Fruit fly (Drosophila melanogaster): Measurements from ENCODE around the gene MICU1.
A peak's percentile ranks its signal among the peaks of the same experiment; 100 is the strongest.

The MICU1 gene

DNA sequence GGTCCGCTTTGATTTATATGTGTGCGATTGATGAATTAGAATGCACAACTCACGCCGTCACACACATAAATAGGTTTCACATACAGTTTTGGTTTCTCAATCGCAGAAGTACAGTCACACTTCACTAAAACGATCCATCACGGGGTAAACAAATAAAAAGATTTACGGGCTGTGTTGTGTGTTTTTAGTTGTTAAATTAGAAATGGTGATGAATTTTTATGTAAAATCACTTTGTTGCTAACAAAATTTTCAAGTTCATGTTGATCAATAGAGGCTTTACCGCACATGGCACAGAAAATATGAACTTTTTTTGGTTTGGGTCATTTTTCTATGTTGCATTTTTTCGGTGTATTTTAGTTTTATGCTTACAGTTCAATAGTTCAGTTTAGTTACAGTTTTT is 33.1 kb upstream of the MICU1 start (continued):
- no peak for TF ChIP-seq CG42726 (GFP tag; IDR thresholded peaks at IDR 0.05; ENCODE audit: partially characterized antibody)
- TF ChIP-seq CG10431 (GFP tag; optimal IDR thresholded peaks at IDR 0.05): no peak
- no peak for TF ChIP-seq Rfx (GFP tag; IDR thresholded peaks at IDR 0.05)
- TF ChIP-seq sna (GFP tag; IDR thresholded peaks at IDR 0.05; ENCODE audit: partially characterized antibody): no peak
- no peak for TF ChIP-seq lbe (GFP tag; optimal IDR thresholded peaks at IDR 0.05)
- TF ChIP-seq H2.0 (GFP tag; IDR thresholded peaks at IDR 0.05): peak; percentile 58; the same call in 1 of the 2 replicates
- no peak for TF ChIP-seq Lim3 (GFP tag; IDR thresholded peaks at IDR 0.05)
- no peak for TF ChIP-seq prd (optimal IDR thresholded peaks at IDR 0.05)
- TF ChIP-seq prd (GFP tag; IDR thresholded peaks at IDR 0.05): peak; percentile 73; the same call in 2 of the 3 replicates
- TF ChIP-seq nau (GFP tag; optimal IDR thresholded peaks at IDR 0.05): no peak
- no peak for TF ChIP-seq CG17568 (GFP tag; optimal IDR thresholded peaks at IDR 0.05)
- no peak for TF ChIP-seq nerfin-2 (GFP tag; IDR thresholded peaks at IDR 0.05; ENCODE audit: partially characterized antibody)
- no peak for TF ChIP-seq Stat92E (GFP tag; optimal IDR thresholded peaks at IDR 0.05)
- TF ChIP-seq CG11695 (GFP tag; IDR thresholded peaks at IDR 0.05): no peak
- peak; percentile 44; the same call in 1 of the 2 replicates for TF ChIP-seq CG6689 (GFP tag; IDR thresholded peaks at IDR 0.05)
- no peak for TF ChIP-seq CG7271 (tag; optimal IDR thresholded peaks at IDR 0.05)
- TF ChIP-seq CG5180 (GFP tag; optimal IDR thresholded peaks at IDR 0.05): no peak
- peak; percentile 48 for TF ChIP-seq CG17359 (tag; optimal IDR thresholded peaks at IDR 0.05)
- peak; percentile 65 for TF ChIP-seq Med (GFP tag)
- TF ChIP-seq sisA (GFP tag; IDR thresholded peaks at IDR 0.05): peak; percentile 67
- no peak for TF ChIP-seq al (GFP tag; IDR thresholded peaks at IDR 0.05)
- TF ChIP-seq cwo (GFP tag; optimal IDR thresholded peaks at IDR 0.05): no peak
- TF ChIP-seq Hr3 (GFP tag; optimal IDR thresholded peaks at IDR 0.05): no peak
- TF ChIP-seq Trl (optimal IDR thresholded peaks at IDR 0.05): no peak
- peak; percentile 19 for TF ChIP-seq Trl (GFP tag; optimal IDR thresholded peaks at IDR 0.05)
- TF ChIP-seq CG1647 (GFP tag; optimal IDR thresholded peaks at IDR 0.05): no peak
- no peak for TF ChIP-seq cato (GFP tag; optimal IDR thresholded peaks at IDR 0.05; ENCODE audit: borderline replicate concordance)
- no peak for TF ChIP-seq CG16779 (GFP tag; IDR thresholded peaks at IDR 0.05)
- TF ChIP-seq CG8281 (tag; optimal IDR thresholded peaks at IDR 0.05): no peak
- no peak for TF ChIP-seq HLHmδ (GFP tag; optimal IDR thresholded peaks at IDR 0.05)
- TF ChIP-seq esg (GFP tag; conservative IDR thresholded peaks at IDR 0.05): peak; percentile 37
- TF ChIP-seq pho (GFP tag; optimal IDR thresholded peaks at IDR 0.05): no peak
- TF ChIP-seq hb (GFP tag; IDR thresholded peaks at IDR 0.05; ENCODE audit: partially characterized antibody): no peak
- peak; percentile 44 for TF ChIP-seq Hsf (GFP tag; optimal IDR thresholded peaks at IDR 0.05)
- no peak for TF ChIP-seq CG18619 (GFP tag; optimal IDR thresholded peaks at IDR 0.05)
- no peak for TF ChIP-seq Scr (GFP tag; IDR thresholded peaks at IDR 0.05; ENCODE audit: partially characterized antibody)
- no peak for TF ChIP-seq en (GFP tag; optimal IDR thresholded peaks at IDR 0.05)
- no peak for TF ChIP-seq CG1233 (GFP tag; optimal IDR thresholded peaks at IDR 0.05)
- peak; percentile 13 for TF ChIP-seq CG2875 (GFP tag; optimal IDR thresholded peaks at IDR 0.05)
- TF ChIP-seq pb (GFP tag; optimal IDR thresholded peaks at IDR 0.05): no peak
- 0 out of 2 replicates have a peak, but pooled peaks have one; percentile 20 for TF ChIP-seq E2f1 (GFP tag; IDR thresholded peaks at IDR 0.05)
- no peak for TF ChIP-seq tap (tag; optimal IDR thresholded peaks at IDR 0.05)
- TF ChIP-seq ase (GFP tag; IDR thresholded peaks at IDR 0.05): no peak
- TF ChIP-seq mirr (GFP tag; optimal IDR thresholded peaks at IDR 0.05): no peak
- TF ChIP-seq NC2α (GFP tag; optimal IDR thresholded peaks at IDR 0.05): no peak
- no peak for TF ChIP-seq CG18476 (GFP tag; optimal IDR thresholded peaks at IDR 0.05)
- no peak for TF ChIP-seq CG4707 (GFP tag; optimal IDR thresholded peaks at IDR 0.05)
- peak; percentile 45; the same call in 1 of the 3 replicates for TF ChIP-seq CG14050 (GFP tag; IDR thresholded peaks at IDR 0.05)
- TF ChIP-seq chinmo (GFP tag; IDR thresholded peaks at IDR 0.05; ENCODE audit: partially characterized antibody): no peak
- peak; percentile 2 for TF ChIP-seq CG10267 (tag; optimal IDR thresholded peaks at IDR 0.05)
- TF ChIP-seq H15 (GFP tag; IDR thresholded peaks at IDR 0.05): no peak
